Worm (Caenorhabditis elegans): Measurements from ENCODE around the gene dhs-14.

dhs-14 gene

DNA sequence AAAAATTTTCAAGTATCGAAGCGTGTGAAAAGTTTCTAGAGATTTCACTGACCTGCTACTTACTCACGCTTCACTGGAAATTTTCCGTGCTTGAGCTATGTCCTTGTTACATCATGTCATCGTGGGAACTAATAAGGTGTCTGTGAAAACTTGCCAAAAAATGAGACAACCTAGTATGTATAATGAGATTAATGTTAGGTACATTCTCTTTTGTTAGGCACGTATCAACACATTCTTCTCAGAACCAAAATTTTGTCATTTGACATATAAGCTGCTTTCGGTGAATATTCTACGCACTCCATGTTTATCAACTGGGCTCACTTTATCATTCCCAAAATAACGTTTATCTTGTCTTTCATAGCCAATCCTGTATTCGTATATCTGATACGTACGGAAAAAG, 9.0 kb upstream of the dhs-14 start, which contains the start of gene srj-18:
srj-18 (plus strand) TSS at position 301 of the 400 bp plus-strand sequence.
- TF ChIP-seq mdl-1 (tag; optimal IDR thresholded peaks at IDR 0.05) (no peak), fos-1 (tag; optimal IDR thresholded peaks at IDR 0.05) (no peak), nhr-25 (tag; optimal IDR thresholded peaks at IDR 0.05) (no peak), C34F6.9 (tag; optimal IDR thresholded peaks at IDR 0.05) (no peak), egl-27 (tag; optimal IDR thresholded peaks at IDR 0.05) (no peak), lin-11 (tag; optimal IDR thresholded peaks at IDR 0.05) (no peak), nhr-11 (tag; optimal IDR thresholded peaks at IDR 0.05) (no peak), nhr-10 (tag; optimal IDR thresholded peaks at IDR 0.05) (no peak), aly-2 (tag; optimal IDR thresholded peaks at IDR 0.05) (no peak), lsy-2 (tag; optimal IDR thresholded peaks at IDR 0.05) (no peak), alr-1 (tag; optimal IDR thresholded peaks at IDR 0.05) (no peak), nhr-12 (tag; optimal IDR thresholded peaks at IDR 0.05) (no peak), peb-1 (tag; optimal IDR thresholded peaks at IDR 0.05) (no peak), crh-2 (tag; optimal IDR thresholded peaks at IDR 0.05) (no peak), ceh-82 (tag; optimal IDR thresholded peaks at IDR 0.05) (no peak)

DNA sequence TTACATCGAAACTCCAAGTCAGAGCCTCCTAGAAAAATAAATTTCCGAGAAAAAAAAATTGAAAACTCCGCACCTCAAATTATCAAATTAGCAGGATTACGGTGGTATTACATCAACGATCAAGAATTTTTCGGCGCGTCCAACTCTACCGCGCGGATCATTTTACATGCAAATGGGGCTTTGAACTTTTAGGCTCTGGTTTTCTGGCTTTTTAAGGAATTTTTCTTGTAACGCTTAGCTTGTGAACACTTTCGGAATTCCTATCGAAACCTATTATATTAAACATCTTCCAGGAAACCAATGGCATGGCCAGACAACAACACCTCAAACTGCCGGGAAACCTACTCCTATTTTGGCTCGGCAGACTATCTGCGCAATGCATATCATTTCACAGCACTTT, 6.6 kb upstream of the dhs-14 start, which contains the start of gene srh-56:
srh-56 (plus strand) TSS at position 301 of the 400 bp plus-strand sequence.
- TF ChIP-seq Y55F3AM.14 (GFP tag; optimal IDR thresholded peaks at IDR 0.05) = no peak

DNA sequence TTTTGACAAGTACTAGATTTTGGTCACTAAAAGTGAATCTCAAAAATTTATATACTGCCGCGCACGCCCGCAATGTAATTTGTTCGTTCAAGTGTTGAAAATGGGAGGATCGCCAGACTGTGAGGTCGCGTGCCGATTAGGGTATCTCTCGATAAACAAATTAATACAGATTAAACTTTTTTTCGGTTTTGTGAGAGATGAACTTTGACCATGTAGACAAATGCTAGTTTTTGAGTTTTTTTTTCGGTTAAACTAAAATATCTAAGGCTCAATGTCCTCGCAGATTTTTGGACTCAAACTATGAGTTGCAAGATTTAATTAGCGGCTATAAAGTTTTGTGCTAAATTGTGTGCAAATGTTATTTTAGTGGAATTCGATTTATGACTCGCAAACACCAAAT, 4.8 kb upstream of the dhs-14 start, which contains the start of gene dhs-15:
dhs-15 (minus strand) TSS at position 101 of the 400 bp plus-strand sequence.
- TF ChIP-seq ztf-4 (tag; optimal IDR thresholded peaks at IDR 0.05) (no peak), lin-11 (tag; optimal IDR thresholded peaks at IDR 0.05) (no peak), nhr-10 (tag; optimal IDR thresholded peaks at IDR 0.05) (no peak), lsy-2 (tag; optimal IDR thresholded peaks at IDR 0.05) (no peak), nhr-77 (tag; optimal IDR thresholded peaks at IDR 0.05) (no peak), ceh-16 (tag; optimal IDR thresholded peaks at IDR 0.05) (no peak), ztf-11 (tag; optimal IDR thresholded peaks at IDR 0.05) (no peak), nhr-11 (tag; optimal IDR thresholded peaks at IDR 0.05) (no peak), gmeb-1 (tag; optimal IDR thresholded peaks at IDR 0.05) (no peak), blmp-1 (tag; optimal IDR thresholded peaks at IDR 0.05; ENCODE audit: insufficient read depth) (no peak), unc-62 (GFP tag; optimal IDR thresholded peaks at IDR 0.05) (no peak), lin-39 (tag; optimal IDR thresholded peaks at IDR 0.05) (no peak), ztf-1 (GFP tag; conservative IDR thresholded peaks at IDR 0.05) (no peak), unc-39 (tag; optimal IDR thresholded peaks at IDR 0.05) (no peak), nhr-12 (tag; optimal IDR thresholded peaks at IDR 0.05) (no peak), sma-3 (GFP tag; optimal IDR thresholded peaks at IDR 0.05) (no peak), snpc-4 (tag; optimal IDR thresholded peaks at IDR 0.05) (no peak), nhr-21 (tag; optimal IDR thresholded peaks at IDR 0.05) (no peak), mbf-1 (tag; optimal IDR thresholded peaks at IDR 0.05) (no peak)

ce11 chrV:2767465-2767864, 2.5 kb upstream of the dhs-14 start, which contains the start of gene R05D8.9:
Gene R05D8.9, minus strand, starts transcription at chrV:2767565.
- no peak for TF ChIP-seq dmd-4 (tag; optimal IDR thresholded peaks at IDR 0.05)
- TF ChIP-seq sma-9 (GFP tag; optimal IDR thresholded peaks at IDR 0.05) = no peak
- no peak for TF ChIP-seq sma-9 (tag; optimal IDR thresholded peaks at IDR 0.05)
- TF ChIP-seq mdl-1 (tag; optimal IDR thresholded peaks at IDR 0.05) = no peak
- no peak for TF ChIP-seq nhr-23 (tag; optimal IDR thresholded peaks at IDR 0.05)
- TF ChIP-seq lin-11 (tag; optimal IDR thresholded peaks at IDR 0.05) = no peak
- no peak for TF ChIP-seq nhr-237 (tag; optimal IDR thresholded peaks at IDR 0.05)
- TF ChIP-seq ceh-82 (tag; optimal IDR thresholded peaks at IDR 0.05) = no peak
- no peak for TF ChIP-seq mab-5 (tag; optimal IDR thresholded peaks at IDR 0.05)
- no peak for TF ChIP-seq lin-13 (GFP tag; optimal IDR thresholded peaks at IDR 0.05)
- TF ChIP-seq sem-4 (tag; optimal IDR thresholded peaks at IDR 0.05) = no peak
- TF ChIP-seq gmeb-1 (tag; optimal IDR thresholded peaks at IDR 0.05) = no peak
- no peak for TF ChIP-seq snpc-4 (tag; optimal IDR thresholded peaks at IDR 0.05)
- TF ChIP-seq nhr-21 (tag; optimal IDR thresholded peaks at IDR 0.05) = no peak

Data from whole organism, L2 larva.